Worm (Caenorhabditis elegans) whole organism, early embryonic: ENCODE results near the gene K10C2.8.

Source experiments
- F13C5.2 ChIP-seq: sonication (generic microtip); optimal IDR thresholded peaks from 2 replicates; lab custom pipeline; 2017; ENCODE audit warnings: mild to moderate bottlenecking, missing genetic modification characterization, inconsistent platforms, missing compliant biosample characterization
- aly-1 ChIP-seq: sonication (generic microtip); optimal IDR thresholded peaks from 2 replicates; lab custom pipeline; 2016; ENCODE audit warnings: missing genetic modification characterization, missing compliant biosample characterization
- ama-1 ChIP-seq: fragments of 150-350 bp; optimal IDR thresholded peaks from 2 replicates; lab custom pipeline; 2014
- ceh-13 ChIP-seq: fragments of 200-800 bp; sonication (Bioruptor generic); optimal IDR thresholded peaks from 2 replicates; lab custom pipeline; 2018; ENCODE audit warnings: mild to moderate bottlenecking, missing genetic modification characterization, missing compliant biosample characterization
- flt-1 ChIP-seq: fragments of 200-800 bp; sonication (Bioruptor generic); IDR thresholded peaks from 2 replicates; pipeline ENCODE4 v1.3.6; 2022; ENCODE audit warnings: missing genetic modification characterization, missing compliant biosample characterization
- hmg-4 ChIP-seq: fragments of 200-800 bp; sonication (Bioruptor generic); optimal IDR thresholded peaks from 2 replicates; lab custom pipeline; 2018; ENCODE audit warnings: mild to moderate bottlenecking, missing genetic modification characterization, missing compliant biosample characterization
- pes-1 ChIP-seq: fragments of 200-800 bp; sonication (Bioruptor generic); IDR thresholded peaks from 2 replicates; pipeline ENCODE4 v1.3.6; 2022; ENCODE audit warnings: missing genetic modification reagents, missing genetic modification characterization, missing compliant biosample characterization

- TF ChIP-seq flt-1 (GFP tag; lab: Robert Waterston, UW) (no peak), ama-1 (no peak), F13C5.2 (tag; lab: Kevin White, UChicago) (no peak), hmg-4 (GFP tag; lab: Kevin White, UChicago) (no peak), pes-1 (no peak), ceh-13 (no peak), aly-1 (no peak)
Measured at ce11 chrX:6405905-6406304, 31.5 kb downstream of the K10C2.8 start.
